Fruit fly (Drosophila melanogaster) whole organism, embryonic: ENCODE results near the gene CG33552.

ENCODE experiments used
- Atf6 ChIP-seq: fragments of 200-800 bp; sonication (Bioruptor generic); IDR thresholded peaks from 2 replicates; pipeline ENCODE4 v1.3.6; 2022; ENCODE audit warnings: missing biosample characterization, missing genetic modification characterization
- CG10267 ChIP-seq: fragments of 200-800 bp; sonication (Bioruptor generic); optimal IDR thresholded peaks from 2 replicates; lab custom pipeline; 2018; ENCODE audit warnings: missing biosample characterization, mild to moderate bottlenecking, missing genetic modification characterization, moderate library complexity
- CG12071 ChIP-seq: fragments of 200-800 bp; sonication (Bioruptor generic); optimal IDR thresholded peaks from 3 replicates; lab custom pipeline; 2018; ENCODE audit warnings: missing biosample characterization, mild to moderate bottlenecking, missing genetic modification characterization
- CG12155 ChIP-seq: fragments of 200-800 bp; sonication (Bioruptor generic); optimal IDR thresholded peaks from 3 replicates; lab custom pipeline; 2016; ENCODE audit warnings: missing biosample characterization, missing genetic modification characterization
- CG12659 ChIP-seq: fragments of 200-800 bp; sonication (Bioruptor generic); optimal IDR thresholded peaks from 3 replicates; lab custom pipeline; 2017; ENCODE audit warnings: mild to moderate bottlenecking, missing biosample characterization, missing genetic modification reagents, missing genetic modification characterization
- CG13296 ChIP-seq: fragments of 200-800 bp; sonication (Bioruptor generic); optimal IDR thresholded peaks from 3 replicates; lab custom pipeline; 2018; ENCODE audit warnings: missing biosample characterization, mild to moderate bottlenecking, missing genetic modification characterization
- CG13894 ChIP-seq: fragments of 200-800 bp; sonication (Bioruptor generic); optimal IDR thresholded peaks from 3 replicates; lab custom pipeline; 2018; ENCODE audit warnings: missing biosample characterization, mild to moderate bottlenecking, missing genetic modification characterization, moderate library complexity
- CG18262 ChIP-seq: fragments of 200-800 bp; optimal IDR thresholded peaks from 3 replicates; lab custom pipeline; 2019; ENCODE audit warnings: missing biosample characterization, mild to moderate bottlenecking, missing genetic modification characterization, moderate library complexity
- CG18599 ChIP-seq: fragments of 200-800 bp; sonication (Bioruptor generic); optimal IDR thresholded peaks from 3 replicates; lab custom pipeline; 2017; ENCODE audit warnings: missing biosample characterization, missing genetic modification characterization, mild to moderate bottlenecking, moderate library complexity, missing genetic modification reagents
- CG18619 ChIP-seq: fragments of 200-800 bp; sonication (Bioruptor generic); optimal IDR thresholded peaks from 3 replicates; lab custom pipeline; 2017; ENCODE audit warnings: missing biosample characterization, mild to moderate bottlenecking, missing genetic modification characterization
- CG2712 ChIP-seq: fragments of 200-800 bp; optimal IDR thresholded peaks from 3 replicates; lab custom pipeline; 2019; ENCODE audit warnings: missing biosample characterization, mild to moderate bottlenecking, missing genetic modification characterization, moderate library complexity
- CG30431 ChIP-seq: fragments of 200-800 bp; sonication (Bioruptor generic); optimal IDR thresholded peaks from 2 replicates; lab custom pipeline; 2017; ENCODE audit warnings: missing biosample characterization, missing genetic modification characterization
- CG32772 ChIP-seq: fragments of 200-800 bp; sonication (Bioruptor generic); IDR thresholded peaks from 2 replicates; pipeline ENCODE4 v1.3.6; 2022; ENCODE audit warnings: missing biosample characterization, missing genetic modification characterization
- CG3726 ChIP-seq: fragments of 200-800 bp; sonication (Bioruptor generic); IDR thresholded peaks from 3 replicates; pipeline ENCODE4, ENCODE4 v1.3.6; 2022; ENCODE audit warnings: missing biosample characterization, missing genetic modification characterization
- CG6175 ChIP-seq: fragments of 200-800 bp; sonication (Bioruptor generic); IDR thresholded peaks from 3 replicates; pipeline ENCODE4 v1.3.6; 2022; ENCODE audit warnings: missing biosample characterization, missing genetic modification characterization
- CG7357 ChIP-seq: fragments of 200-800 bp; sonication (Bioruptor generic); IDR thresholded peaks from 3 replicates; pipeline ENCODE4 v1.3.6; 2022; ENCODE audit warnings: missing biosample characterization, missing genetic modification characterization
- CG9932 ChIP-seq: fragments of 200-800 bp; sonication (Bioruptor generic); IDR thresholded peaks from 2 replicates; pipeline ENCODE4 v1.3.6; 2022; ENCODE audit warnings: missing biosample characterization, missing genetic modification characterization
- Chrac-16 ChIP-seq: fragments of 200-800 bp; sonication (Bioruptor generic); optimal IDR thresholded peaks from 3 replicates; lab custom pipeline; 2016; ENCODE audit warnings: missing biosample characterization, missing genetic modification characterization
- CoRest ChIP-seq: fragments of 200-800 bp; sonication (Bioruptor generic); optimal IDR thresholded peaks from 3 replicates; lab custom pipeline; 2018; ENCODE audit warnings: missing biosample characterization, mild to moderate bottlenecking, missing genetic modification characterization, moderate library complexity
- CrebB ChIP-seq: fragments of 200-800 bp; sonication (Bioruptor generic); optimal IDR thresholded peaks from 3 replicates; lab custom pipeline; 2018; ENCODE audit warnings: missing biosample characterization, mild to moderate bottlenecking, missing genetic modification characterization
- Dek ChIP-seq: fragments of 200-800 bp; sonication (Bioruptor generic); optimal IDR thresholded peaks from 3 replicates; lab custom pipeline; 2019; ENCODE audit warnings: missing biosample characterization, mild to moderate bottlenecking, missing genetic modification characterization, moderate library complexity
- Fer1 ChIP-seq: fragments of 200-800 bp; sonication (Bioruptor generic); optimal IDR thresholded peaks from 2 replicates; lab custom pipeline; 2017; ENCODE audit warnings: missing biosample characterization, mild to moderate bottlenecking, missing genetic modification characterization
- Fer3 ChIP-seq: fragments of 200-800 bp; sonication (Bioruptor generic); optimal IDR thresholded peaks from 2 replicates; lab custom pipeline; 2018; ENCODE audit warnings: missing biosample characterization, mild to moderate bottlenecking, missing genetic modification characterization, moderate library complexity
- HHEX ChIP-seq: fragments of 200-800 bp; sonication (Bioruptor generic); optimal IDR thresholded peaks from 3 replicates; lab custom pipeline; 2017; ENCODE audit warnings: missing biosample characterization, mild to moderate bottlenecking, missing genetic modification characterization, missing genetic modification reagents
- Med ChIP-seq: fragments of 200-800 bp; sonication (Bioruptor generic); peaks from one replicate; lab custom pipeline; 2016; ENCODE audit warnings: missing biosample characterization, missing genetic modification characterization, mild to moderate bottlenecking, inconsistent platforms, moderate library complexity
- Meics ChIP-seq: fragments of 200-800 bp; sonication (Bioruptor generic); optimal IDR thresholded peaks from 2 replicates; lab custom pipeline; 2017; ENCODE audit warnings: missing biosample characterization, mild to moderate bottlenecking, missing genetic modification characterization
- NC2β ChIP-seq: fragments of 200-800 bp; sonication (Bioruptor generic); optimal IDR thresholded peaks from 2 replicates; lab custom pipeline; 2016; ENCODE audit warnings: missing biosample characterization, missing genetic modification characterization
- Oaz ChIP-seq: fragments of 200-800 bp; sonication (Bioruptor generic); IDR thresholded peaks from 2 replicates; pipeline ENCODE4 v1.3.6; 2022; ENCODE audit warnings: missing biosample characterization, missing genetic modification characterization
- Optix ChIP-seq: fragments of 200-800 bp; sonication (Bioruptor generic); IDR thresholded peaks from 3 replicates; pipeline ENCODE4 v1.3.6; 2022; ENCODE audit warnings: missing biosample characterization, missing genetic modification characterization
- Taf1 ChIP-seq: fragments of 200-800 bp; sonication (Bioruptor generic); IDR thresholded peaks from 2 replicates; pipeline ENCODE4 v1.3.6; 2022; ENCODE audit warnings: missing biosample characterization, missing genetic modification characterization
- Xrp1 ChIP-seq: fragments of 200-800 bp; sonication (Bioruptor generic); IDR thresholded peaks from 2 replicates; pipeline ENCODE4 v1.3.6; 2022; ENCODE audit warnings: missing biosample characterization, missing genetic modification characterization
- ab ChIP-seq: fragments of 200-800 bp; sonication (Bioruptor generic); optimal IDR thresholded peaks from 2 replicates; lab custom pipeline; 2016; ENCODE audit warnings: missing biosample characterization, missing genetic modification characterization
- cwo ChIP-seq: fragments of 200-800 bp; sonication (Bioruptor generic); optimal IDR thresholded peaks from 3 replicates; lab custom pipeline; 2017; ENCODE audit warnings: missing biosample characterization, missing genetic modification characterization, mild to moderate bottlenecking, moderate library complexity, missing genetic modification reagents
- dysf ChIP-seq: fragments of 200-800 bp; sonication (Bioruptor generic); IDR thresholded peaks from 3 replicates; pipeline ENCODE4 v1.3.6; 2022; ENCODE audit warnings: missing biosample characterization, missing genetic modification characterization
- fd64A ChIP-seq: fragments of 200-800 bp; sonication (Bioruptor generic); optimal IDR thresholded peaks from 3 replicates; lab custom pipeline; 2018; ENCODE audit warnings: missing biosample characterization, mild to moderate bottlenecking, missing genetic modification characterization
- gem ChIP-seq: fragments of 200-800 bp; sonication (Bioruptor generic); optimal IDR thresholded peaks from 2 replicates; lab custom pipeline; 2019; ENCODE audit warnings: missing biosample characterization, mild to moderate bottlenecking, missing genetic modification characterization, moderate library complexity
- h ChIP-seq: fragments of >200 bp; optimal IDR thresholded peaks from 2 replicates; lab custom pipeline; 2017
- hb ChIP-seq: fragments of 200-800 bp; sonication (Bioruptor generic); IDR thresholded peaks from 3 replicates; pipeline ENCODE4 v1.3.6; 2022; ENCODE audit warnings: missing biosample characterization, missing genetic modification characterization; ENCODE audit not compliant: partially characterized antibody
- jumu ChIP-seq: fragments of 200-800 bp; sonication (Bioruptor generic); optimal IDR thresholded peaks from 3 replicates; lab custom pipeline; 2016; ENCODE audit warnings: missing biosample characterization, missing genetic modification characterization
- lmd ChIP-seq: fragments of 200-800 bp; sonication (Bioruptor generic); IDR thresholded peaks from 2 replicates; pipeline ENCODE4 v1.3.6; 2022; ENCODE audit warnings: missing biosample characterization, missing genetic modification characterization
- prd ChIP-seq, 3 experiments: fragments of >200 bp in 2 of 3; fragments of 200-800 bp in 1 of 3; sonication (Bioruptor generic) in 1 of 3; optimal IDR thresholded peaks in 2 of 3; IDR thresholded peaks in 1 of 3; 2 replicates in 2 of 3; 3 replicates in 1 of 3; pipeline versions ENCODE4 v1.3.6 to Lab custom; 2017 to 2022; ENCODE audit warnings: missing biosample characterization in 1 of 3, missing genetic modification characterization in 1 of 3
- sd ChIP-seq: fragments of 200-800 bp; sonication (Bioruptor generic); optimal IDR thresholded peaks from 3 replicates; lab custom pipeline; 2018; ENCODE audit warnings: missing biosample characterization, mild to moderate bottlenecking, missing genetic modification characterization, moderate library complexity
- tin ChIP-seq: fragments of 200-800 bp; sonication (Bioruptor generic); optimal IDR thresholded peaks from 3 replicates; lab custom pipeline; 2016; ENCODE audit warnings: missing biosample characterization, missing genetic modification characterization
- tll ChIP-seq, 2 experiments: fragments of 200-800 bp in 1 of 2; fragments of >200 bp in 1 of 2; sonication (Bioruptor generic) in 1 of 2; optimal IDR thresholded peaks; 2 replicates each; lab custom pipeline; 2017 to 2019; ENCODE audit warnings: missing biosample characterization in 2 of 2, missing genetic modification characterization in 2 of 2, mild to moderate bottlenecking in 1 of 2, moderate library complexity in 1 of 2
- trem ChIP-seq: fragments of 200-800 bp; optimal IDR thresholded peaks from 3 replicates; lab custom pipeline; 2019; ENCODE audit warnings: missing biosample characterization, mild to moderate bottlenecking, missing genetic modification characterization, moderate library complexity
- ttk ChIP-seq: fragments of 200-800 bp; sonication (Bioruptor generic); IDR thresholded peaks from 2 replicates; pipeline ENCODE4 v2.1.2; 2022; ENCODE audit warnings: missing biosample characterization, missing genetic modification characterization
- wdn ChIP-seq: fragments of 200-800 bp; sonication (Bioruptor generic); IDR thresholded peaks from 2 replicates; pipeline ENCODE4 v1.3.6; 2022; ENCODE audit warnings: missing biosample characterization, missing genetic modification characterization

The CG33552 gene

DNA sequence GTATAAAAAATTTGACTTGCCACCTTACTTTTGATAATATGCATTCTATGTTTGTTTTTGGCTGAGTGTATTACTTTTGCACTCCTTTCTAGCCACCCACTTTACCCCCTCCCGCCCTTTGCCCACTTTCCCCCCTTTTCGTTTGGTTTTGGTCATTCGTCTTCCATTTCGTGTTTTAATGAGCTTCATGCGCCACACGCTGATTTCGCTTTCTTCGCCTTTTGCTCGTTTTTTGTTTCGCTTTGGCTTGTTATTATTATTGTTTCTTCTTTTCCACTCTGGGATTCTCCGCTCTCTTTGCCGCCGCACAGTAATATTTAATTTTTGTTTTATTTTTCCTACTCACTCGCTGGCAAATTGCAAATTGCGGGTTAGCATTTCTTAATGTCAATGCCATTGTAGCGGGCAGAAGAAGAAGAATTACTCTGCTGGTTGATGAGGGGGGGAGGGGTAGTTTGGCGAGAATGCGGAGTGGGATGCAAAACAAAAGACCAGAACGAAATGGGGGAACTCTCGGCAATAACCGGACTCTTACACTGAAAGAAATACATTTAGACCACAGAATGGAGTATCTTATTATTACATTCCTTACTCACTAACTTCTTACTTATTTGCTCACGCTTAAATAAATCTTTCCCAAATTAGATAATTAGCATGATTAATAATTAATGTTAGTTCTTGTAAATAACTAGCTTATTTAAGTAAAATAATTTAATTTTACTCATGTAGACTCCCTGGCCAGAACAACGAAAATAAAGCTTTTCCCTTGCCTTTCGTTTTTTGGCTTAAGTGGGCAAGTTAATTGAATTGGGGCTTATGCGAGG lies 36.6 kb upstream of the CG33552 start (continued):
- peak; percentile 29 for TF ChIP-seq CG18599 (GFP tag; lab: Kevin White, UChicago)
- no peak for TF ChIP-seq Optix
- no peak for TF ChIP-seq fd64A
- no peak for TF ChIP-seq jumu
- no peak for TF ChIP-seq CG3726 (GFP tag; lab: Robert Waterston, UW)
- TF ChIP-seq, all 482 proteins: peak for 15

- TF ChIP-seq HHEX (GFP tag; lab: Kevin White, UChicago) (peak; percentile 57), tll (GFP tag; optimal IDR thresholded peaks at IDR 0.05; lab: Kevin White, UChicago) (no peak), Fer3 (peak; percentile 60), sd (peak; percentile 46), Xrp1 (GFP tag; lab: Robert Waterston, UW) (peak; percentile 72), Fer1 (GFP tag; lab: Kevin White, UChicago) (peak; percentile 81), prd (optimal IDR thresholded peaks at IDR 0.05; lab: Kevin White, UChicago) (no peak), prd (GFP tag; IDR thresholded peaks at IDR 0.05; lab: Robert Waterston, UW) (peak; percentile 52; the same call in 2 of the 3 replicates), CG18619 (GFP tag; lab: Kevin White, UChicago) (peak; percentile 50), Taf1 (GFP tag; lab: Robert Waterston, UW) (0 out of 2 replicates have a peak, but pooled peaks have one; percentile 18), CG13296 (GFP tag; lab: Kevin White, UChicago) (peak; percentile 52), h (lab: Kevin White, UChicago) (no peak), CG13894 (tag; lab: Kevin White, UChicago) (peak; percentile 50), Dek (tag; lab: Kevin White, UChicago) (peak; percentile 40), dysf (GFP tag; lab: Robert Waterston, UW) (peak; percentile 66; the same call in 2 of the 3 replicates), Oaz (GFP tag; lab: Robert Waterston, UW) (peak; percentile 27; the same call in 1 of the 2 replicates), wdn (GFP tag; lab: Robert Waterston, UW) (0 out of 2 replicates have a peak, but pooled peaks have one; percentile 11), CG30431 (peak; percentile 9), CG7357 (no peak), tin (GFP tag; lab: Kevin White, UChicago) (peak; percentile 24), gem (peak; percentile 73), CG12071 (peak; percentile 25), CG2712 (tag; lab: Kevin White, UChicago) (peak; percentile 32), CG12155 (GFP tag; lab: Kevin White, UChicago) (peak; percentile 18), lmd (GFP tag; lab: Robert Waterston, UW) (peak; percentile 58), CG32772 (peak; percentile 28; the same call in 1 of the 2 replicates), CG10267 (tag; lab: Kevin White, UChicago) (peak; percentile 31), CoRest (tag; lab: Kevin White, UChicago) (peak; percentile 42), NC2β (GFP tag; lab: Kevin White, UChicago) (no peak), Med (GFP tag; lab: Kevin White, UChicago) (peak; percentile 80), hb (GFP tag; lab: Robert Waterston, UW) (no peak), ab (GFP tag; lab: Kevin White, UChicago) (no peak), Atf6 (peak; percentile 60), CG9932 (GFP tag; lab: Robert Waterston, UW) (peak; percentile 31; the same call in 1 of the 2 replicates), CG6175 (GFP tag; lab: Robert Waterston, UW) (no peak), CrebB (tag; lab: Kevin White, UChicago) (no peak), Meics (GFP tag; lab: Kevin White, UChicago) (peak; percentile 65), CG12659 (GFP tag; lab: Kevin White, UChicago) (peak; percentile 40), trem (tag; lab: Kevin White, UChicago) (peak; percentile 12), cwo (GFP tag; lab: Kevin White, UChicago) (peak; percentile 86), CG18262 (tag; lab: Kevin White, UChicago) (peak; percentile 39), Chrac-16 (GFP tag; lab: Kevin White, UChicago) (peak; percentile 21), ttk (GFP tag; lab: Robert Waterston, UW) (0 out of 2 replicates have a peak, but pooled peaks have one; percentile 15)
Observed at dm6 chr2L:16647773-16648172, 34.5 kb upstream of the CG33552 start.
